Fruit fly (Drosophila melanogaster): ENCODE measurements around the gene Pop1.

The Pop1 gene

dm6 chrX:5671537-5672029 lies 49.1 kb downstream of the Pop1 start, which contains the start of gene Rab18 (continued):
- no peak for TF ChIP-seq so (GFP tag; IDR thresholded peaks at IDR 0.05)
- TF ChIP-seq sug (tag; optimal IDR thresholded peaks at IDR 0.05) = peak; percentile 16
- TF ChIP-seq usp (GFP tag; optimal IDR thresholded peaks at IDR 0.05) = no peak
- TF ChIP-seq wek (GFP tag; optimal IDR thresholded peaks at IDR 0.05) = no peak
- no peak for TF ChIP-seq Doc3 (GFP tag; IDR thresholded peaks at IDR 0.05; ENCODE audit: partially characterized antibody)
- TF ChIP-seq gcm (GFP tag; optimal IDR thresholded peaks at IDR 0.05) = no peak
- no peak for TF ChIP-seq nerfin-1 (tag; optimal IDR thresholded peaks at IDR 0.05)
- peak; percentile 73 for TF ChIP-seq Rfx (GFP tag; IDR thresholded peaks at IDR 0.05)
- TF ChIP-seq CG17912 (GFP tag; optimal IDR thresholded peaks at IDR 0.05) = no peak
- no peak for TF ChIP-seq CG4424 (GFP tag; optimal IDR thresholded peaks at IDR 0.05)
- no peak for TF ChIP-seq dan (GFP tag; IDR thresholded peaks at IDR 0.05)
- no peak for TF ChIP-seq CG18262 (tag; optimal IDR thresholded peaks at IDR 0.05)
- no peak for TF ChIP-seq CG11723 (GFP tag; optimal IDR thresholded peaks at IDR 0.05)
- no peak for TF ChIP-seq Stat92E (GFP tag; optimal IDR thresholded peaks at IDR 0.05)
- TF ChIP-seq CG18011 (GFP tag; optimal IDR thresholded peaks at IDR 0.05) = no peak
- TF ChIP-seq Aef1 (GFP tag; IDR thresholded peaks at IDR 0.05) = peak; percentile 44; the same call in 2 of the 3 replicates
- no peak for TF ChIP-seq CG7745 (tag; optimal IDR thresholded peaks at IDR 0.05)
- TF ChIP-seq bsh (GFP tag; optimal IDR thresholded peaks at IDR 0.05) = no peak
- TF ChIP-seq CG10565 (GFP tag; optimal IDR thresholded peaks at IDR 0.05) = no peak
- peak; percentile 57 for TF ChIP-seq Ptx1 (GFP tag; IDR thresholded peaks at IDR 0.05)
- TF ChIP-seq Usf (GFP tag; optimal IDR thresholded peaks at IDR 0.05) = no peak
- TF ChIP-seq Fer3 (tag; optimal IDR thresholded peaks at IDR 0.05) = no peak
- TF ChIP-seq CG34224 (GFP tag; IDR thresholded peaks at IDR 0.05; ENCODE audit: partially characterized antibody) = no peak
- no peak for TF ChIP-seq CG6175 (GFP tag; IDR thresholded peaks at IDR 0.05)
- TF ChIP-seq pros (GFP tag; optimal IDR thresholded peaks at IDR 0.05) = no peak

DNA sequence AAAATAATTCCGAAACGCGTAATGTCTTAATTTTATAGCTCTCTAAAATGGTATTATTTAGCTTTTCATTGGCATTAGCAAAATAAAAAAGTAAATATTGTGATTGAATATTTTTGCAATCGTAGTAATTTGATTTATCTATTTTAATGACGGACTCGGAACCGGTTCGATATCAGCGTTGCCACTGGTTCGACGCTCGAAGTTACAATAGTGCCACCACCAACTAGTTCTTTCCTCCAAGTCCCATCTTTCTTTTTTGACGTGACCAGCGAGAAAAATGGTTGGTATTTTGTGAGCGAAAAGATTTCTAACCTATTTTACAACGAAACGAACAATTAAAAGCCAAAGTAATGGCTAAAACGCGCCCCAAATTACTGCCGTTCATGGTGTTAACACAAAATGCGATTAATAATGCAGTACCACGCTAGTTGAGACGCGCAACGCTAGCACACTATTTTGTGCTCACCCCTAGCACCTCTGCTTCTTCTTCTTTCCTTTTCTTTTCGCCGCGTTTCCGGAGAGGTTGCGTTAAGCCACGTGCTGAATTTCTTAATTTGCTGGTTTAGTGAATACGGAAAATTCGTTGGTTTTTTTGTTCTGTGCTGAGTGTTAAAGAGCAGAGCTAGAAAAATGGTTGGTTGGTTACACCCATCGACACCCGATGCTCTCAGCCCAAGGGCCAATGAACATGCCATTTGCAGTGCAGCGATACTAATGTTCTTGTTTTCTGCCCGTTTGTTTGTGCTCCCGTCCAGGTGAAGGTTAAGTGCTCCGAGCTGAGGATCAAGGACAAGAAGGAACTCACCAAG lies 50.0 kb downstream of the Pop1 start, which contains the start of gene RpL35:
Gene RpL35, plus strand, starts transcription at position 159 of the 809 bp plus-strand sequence.
- TF ChIP-seq chinmo (GFP tag; IDR thresholded peaks at IDR 0.05; ENCODE audit: partially characterized antibody) (no peak), ems (GFP tag; optimal IDR thresholded peaks at IDR 0.05) (no peak), Dek (tag; optimal IDR thresholded peaks at IDR 0.05) (no peak), Nf-YB (GFP tag; optimal IDR thresholded peaks at IDR 0.05) (peak; percentile 6), btn (GFP tag; optimal IDR thresholded peaks at IDR 0.05) (no peak), rib (GFP tag; IDR thresholded peaks at IDR 0.05) (no peak), sug (tag; optimal IDR thresholded peaks at IDR 0.05) (peak; percentile 55), CG34224 (GFP tag; IDR thresholded peaks at IDR 0.05; ENCODE audit: partially characterized antibody) (no peak), CG12104 (GFP tag; optimal IDR thresholded peaks at IDR 0.05) (no peak), CkIIα-i1 (GFP tag; IDR thresholded peaks at IDR 0.05) (no peak), CG16813 (GFP tag; IDR thresholded peaks at IDR 0.05; ENCODE audit: partially characterized antibody) (peak; percentile 45; the same call in 2 of the 3 replicates), jing (GFP tag; optimal IDR thresholded peaks at IDR 0.05) (no peak), Abd-B (GFP tag; optimal IDR thresholded peaks at IDR 0.05) (no peak), zen (tag; optimal IDR thresholded peaks at IDR 0.05) (no peak), pan (optimal IDR thresholded peaks at IDR 0.05) (no peak), pan (GFP tag; optimal IDR thresholded peaks at IDR 0.05 in 1 of 2, IDR thresholded peaks at IDR 0.05 in 1 of 2) (peak in 1 of 2 experiments; percentile 9), CG15514 (GFP tag; optimal IDR thresholded peaks at IDR 0.05) (peak; percentile 98), exex (tag; optimal IDR thresholded peaks at IDR 0.05) (no peak), CG4854 (GFP tag; optimal IDR thresholded peaks at IDR 0.05) (peak; percentile 29), dati (GFP tag; IDR thresholded peaks at IDR 0.05) (no peak), CG17359 (tag; optimal IDR thresholded peaks at IDR 0.05) (peak; percentile 37), Bteb2 (GFP tag; optimal IDR thresholded peaks at IDR 0.05) (peak; percentile 23), CG33557 (GFP tag; optimal IDR thresholded peaks at IDR 0.05) (peak; percentile 25), gro (GFP tag; optimal IDR thresholded peaks at IDR 0.05) (no peak), luna (GFP tag; optimal IDR thresholded peaks at IDR 0.05) (no peak)
